Worm (Caenorhabditis elegans) whole organism, L2 larva: ENCODE data around the gene T21C9.6.

Source experiments
- C34F6.9 ChIP-seq: fragments of 150-350 bp; optimal IDR thresholded peaks from 2 replicates; lab custom pipeline; 2014; ENCODE audit warnings: missing biosample characterization, missing genetic modification characterization
- F13H6.1 ChIP-seq: sonication (generic microtip); optimal IDR thresholded peaks from 2 replicates; lab custom pipeline; 2016; ENCODE audit warnings: missing genetic modification characterization, missing compliant biosample characterization
- R02D3.7 ChIP-seq: fragments of 150-350 bp; optimal IDR thresholded peaks from 2 replicates; lab custom pipeline; 2014; ENCODE audit warnings: missing biosample characterization, missing genetic modification characterization
- Y55F3AM.14 ChIP-seq: fragments of 200-800 bp; sonication (Bioruptor generic); optimal IDR thresholded peaks from 2 replicates; lab custom pipeline; 2018; ENCODE audit warnings: mild to moderate bottlenecking, missing genetic modification characterization, missing compliant biosample characterization
- ZK546.5 ChIP-seq: sonication (generic microtip); optimal IDR thresholded peaks from 2 replicates; lab custom pipeline; 2017; ENCODE audit warnings: missing biosample characterization, missing genetic modification characterization
- alr-1 ChIP-seq: fragments of 150-350 bp; optimal IDR thresholded peaks from 2 replicates; lab custom pipeline; 2014; ENCODE audit warnings: missing biosample characterization, missing genetic modification characterization
- aly-2 ChIP-seq: fragments of 150-350 bp; optimal IDR thresholded peaks from 2 replicates; lab custom pipeline; 2014; ENCODE audit warnings: missing biosample characterization, missing genetic modification characterization
- ama-1 ChIP-seq: fragments of 150-350 bp; optimal IDR thresholded peaks from 2 replicates; lab custom pipeline; 2018; ENCODE audit warnings: inconsistent platforms
- blmp-1 ChIP-seq: sonication (generic microtip); optimal IDR thresholded peaks from 2 replicates; lab custom pipeline; 2017; ENCODE audit warnings: missing genetic modification characterization, mild to moderate bottlenecking, missing compliant biosample characterization, antibody characterized with exemption, moderate library complexity; ENCODE audit not compliant: insufficient read depth
- ceh-16 ChIP-seq: fragments of 150-350 bp; optimal IDR thresholded peaks from 2 replicates; lab custom pipeline; 2014; ENCODE audit warnings: missing biosample characterization, missing genetic modification characterization
- crh-2 ChIP-seq: sonication (generic microtip); optimal IDR thresholded peaks from 2 replicates; lab custom pipeline; 2017; ENCODE audit warnings: missing biosample characterization, missing genetic modification characterization
- dmd-4 ChIP-seq: sonication (generic microtip); optimal IDR thresholded peaks from 2 replicates; lab custom pipeline; 2017; ENCODE audit warnings: missing biosample characterization, missing genetic modification characterization
- egl-27 ChIP-seq: sonication (generic microtip); optimal IDR thresholded peaks from 3 replicates; lab custom pipeline; 2017; ENCODE audit warnings: missing biosample characterization, missing genetic modification reagents, missing genetic modification characterization
- elt-1 ChIP-seq: fragments of 150-350 bp; optimal IDR thresholded peaks from 2 replicates; lab custom pipeline; 2014; ENCODE audit warnings: missing biosample characterization, missing genetic modification characterization
- elt-3 ChIP-seq: sonication (generic microtip); optimal IDR thresholded peaks from 2 replicates; lab custom pipeline; 2017; ENCODE audit warnings: missing biosample characterization, missing genetic modification characterization
- fos-1 ChIP-seq: fragments of 150-350 bp; optimal IDR thresholded peaks from 2 replicates; lab custom pipeline; 2014; ENCODE audit warnings: missing biosample characterization, missing genetic modification characterization
- gmeb-1 ChIP-seq: fragments of 150-350 bp; optimal IDR thresholded peaks from 2 replicates; lab custom pipeline; 2014; ENCODE audit warnings: missing biosample characterization, missing genetic modification characterization
- lin-11 ChIP-seq: fragments of 150-350 bp; sonication (generic microtip); optimal IDR thresholded peaks from 2 replicates; lab custom pipeline; 2014; ENCODE audit warnings: missing biosample characterization, missing genetic modification characterization, inconsistent platforms, mixed read lengths
- lin-13 ChIP-seq: fragments of 150-350 bp; optimal IDR thresholded peaks from 2 replicates; lab custom pipeline; 2014; ENCODE audit warnings: missing biosample characterization, missing genetic modification reagents, missing genetic modification characterization
- lin-39 ChIP-seq: fragments of 150-350 bp; optimal IDR thresholded peaks from 2 replicates; lab custom pipeline; 2014; ENCODE audit warnings: missing biosample characterization, missing genetic modification reagents, missing genetic modification characterization
- lsy-2 ChIP-seq, 2 experiments: fragments of 150-350 bp in 1 of 2; sonication (generic microtip) in 1 of 2; optimal IDR thresholded peaks; 2 replicates each; lab custom pipeline; 2014 to 2017; ENCODE audit warnings: missing biosample characterization in 2 of 2, missing genetic modification characterization in 2 of 2
- mab-5 ChIP-seq: fragments of 150-350 bp; optimal IDR thresholded peaks from 2 replicates; lab custom pipeline; 2014; ENCODE audit warnings: missing biosample characterization, missing genetic modification characterization
- mbf-1 ChIP-seq: sonication (generic microtip); optimal IDR thresholded peaks from 2 replicates; lab custom pipeline; 2017; ENCODE audit warnings: missing biosample characterization, missing genetic modification characterization
- mdl-1 ChIP-seq, 2 experiments: fragments of 150-350 bp in 1 of 2; sonication (generic microtip) in 1 of 2; optimal IDR thresholded peaks; 2 replicates each; lab custom pipeline; 2017; ENCODE audit warnings: missing biosample characterization in 2 of 2, missing genetic modification characterization in 2 of 2
- nhr-12 ChIP-seq: fragments of 150-350 bp; optimal IDR thresholded peaks from 2 replicates; lab custom pipeline; 2014; ENCODE audit warnings: missing biosample characterization, missing genetic modification characterization
- nhr-129 ChIP-seq: fragments of 150-350 bp; optimal IDR thresholded peaks from 2 replicates; lab custom pipeline; 2014; ENCODE audit warnings: missing biosample characterization, missing genetic modification characterization
- nhr-21 ChIP-seq: fragments of 150-350 bp; optimal IDR thresholded peaks from 2 replicates; lab custom pipeline; 2014; ENCODE audit warnings: missing biosample characterization, missing genetic modification characterization
- nhr-23 ChIP-seq: fragments of 150-350 bp; optimal IDR thresholded peaks from 2 replicates; lab custom pipeline; 2014; ENCODE audit warnings: missing biosample characterization, missing genetic modification reagents, missing genetic modification characterization
- nhr-237 ChIP-seq: fragments of 150-350 bp; optimal IDR thresholded peaks from 2 replicates; lab custom pipeline; 2014; ENCODE audit warnings: missing biosample characterization, missing genetic modification characterization
- nhr-25 ChIP-seq: fragments of 150-350 bp; sonication (generic microtip); optimal IDR thresholded peaks from 3 replicates; lab custom pipeline; 2014; ENCODE audit warnings: missing biosample characterization, missing genetic modification characterization
- nhr-77 ChIP-seq: fragments of 150-350 bp; optimal IDR thresholded peaks from 2 replicates; lab custom pipeline; 2014; ENCODE audit warnings: missing biosample characterization, missing genetic modification characterization
- peb-1 ChIP-seq: fragments of 150-350 bp; optimal IDR thresholded peaks from 2 replicates; lab custom pipeline; 2014; ENCODE audit warnings: missing biosample characterization, missing genetic modification characterization
- sem-4 ChIP-seq: fragments of 150-350 bp; optimal IDR thresholded peaks from 2 replicates; lab custom pipeline; 2014; ENCODE audit warnings: missing biosample characterization, missing genetic modification reagents, missing genetic modification characterization
- skn-1 ChIP-seq: sonication (generic microtip); optimal IDR thresholded peaks from 2 replicates; lab custom pipeline; 2017; ENCODE audit warnings: missing biosample characterization, missing genetic modification characterization
- sma-3 ChIP-seq: sonication (generic microtip); optimal IDR thresholded peaks from 2 replicates; lab custom pipeline; 2016; ENCODE audit warnings: missing genetic modification reagents, missing genetic modification characterization, missing compliant biosample characterization
- sma-9 ChIP-seq, 2 experiments: fragments of 150-350 bp in 1 of 2; sonication (generic microtip) in 1 of 2; optimal IDR thresholded peaks; 2 replicates each; lab custom pipeline; 2014 to 2016; ENCODE audit warnings: missing genetic modification characterization in 2 of 2, mild to moderate bottlenecking in 1 of 2, missing biosample characterization in 1 of 2, missing compliant biosample characterization in 1 of 2, missing genetic modification reagents in 1 of 2, moderate library complexity in 1 of 2
- snpc-4 ChIP-seq: fragments of 150-350 bp; optimal IDR thresholded peaks from 2 replicates; lab custom pipeline; 2014; ENCODE audit warnings: missing biosample characterization, missing genetic modification characterization
- unc-39 ChIP-seq: fragments of 150-350 bp; optimal IDR thresholded peaks from 2 replicates; lab custom pipeline; 2014; ENCODE audit warnings: missing biosample characterization, missing genetic modification characterization
- unc-55 ChIP-seq: fragments of 150-350 bp; sonication (generic microtip); optimal IDR thresholded peaks from 3 replicates; lab custom pipeline; 2014; ENCODE audit warnings: missing biosample characterization, missing genetic modification reagents, missing genetic modification characterization
- zag-1 ChIP-seq: fragments of 150-350 bp; optimal IDR thresholded peaks from 2 replicates; lab custom pipeline; 2014; ENCODE audit warnings: missing biosample characterization, missing genetic modification characterization
- ztf-1 ChIP-seq: fragments of 200-800 bp; sonication (Bioruptor generic); conservative IDR thresholded peaks from 2 replicates; pipeline ENCODE4 v1.3.6; 2022; ENCODE audit warnings: missing genetic modification characterization, missing compliant biosample characterization
- ztf-11 ChIP-seq: sonication (generic microtip); optimal IDR thresholded peaks from 2 replicates; lab custom pipeline; 2017; ENCODE audit warnings: missing biosample characterization, missing genetic modification characterization
- ztf-4 ChIP-seq: fragments of 150-350 bp; optimal IDR thresholded peaks from 2 replicates; lab custom pipeline; 2014; ENCODE audit warnings: missing biosample characterization, missing genetic modification characterization

The T21C9.6 gene

DNA sequence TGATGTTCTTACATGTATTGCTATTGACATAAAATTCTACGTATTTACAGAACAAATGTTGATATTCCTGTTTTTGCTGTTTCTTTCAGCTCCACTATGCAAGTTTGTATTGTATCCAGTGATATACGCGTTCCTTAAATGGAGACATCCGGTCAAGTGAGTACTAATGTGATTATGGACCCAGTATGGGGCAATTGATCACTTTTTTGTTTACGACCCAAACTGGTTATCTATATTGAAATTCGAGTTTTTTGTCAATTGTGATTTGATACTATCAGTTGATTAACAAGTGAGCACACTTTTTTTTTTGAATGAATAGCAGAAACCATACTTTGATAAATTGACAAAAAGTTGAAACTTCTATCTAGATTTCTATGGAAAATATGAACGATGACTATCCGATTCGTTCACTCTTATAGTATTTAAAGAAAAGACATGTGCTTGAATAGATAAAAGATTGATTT, at the start of gene T21C9.6:
Gene T21C9.6, plus strand, starts transcription at position 51 of the 464 bp plus-strand sequence.
- peak; percentile 30 for TF ChIP-seq fos-1
- no peak for TF ChIP-seq mdl-1 (tag; optimal IDR thresholded peaks at IDR 0.05; lab: Kevin White, UChicago)
- no peak for TF ChIP-seq snpc-4 (tag; lab: Kevin White, UChicago)
- no peak for TF ChIP-seq ZK546.5
- no peak for TF ChIP-seq mab-5 (tag; lab: Kevin White, UChicago)
- no peak for TF ChIP-seq nhr-129
- TF ChIP-seq, all 48 proteins: peak for 1

DNA sequence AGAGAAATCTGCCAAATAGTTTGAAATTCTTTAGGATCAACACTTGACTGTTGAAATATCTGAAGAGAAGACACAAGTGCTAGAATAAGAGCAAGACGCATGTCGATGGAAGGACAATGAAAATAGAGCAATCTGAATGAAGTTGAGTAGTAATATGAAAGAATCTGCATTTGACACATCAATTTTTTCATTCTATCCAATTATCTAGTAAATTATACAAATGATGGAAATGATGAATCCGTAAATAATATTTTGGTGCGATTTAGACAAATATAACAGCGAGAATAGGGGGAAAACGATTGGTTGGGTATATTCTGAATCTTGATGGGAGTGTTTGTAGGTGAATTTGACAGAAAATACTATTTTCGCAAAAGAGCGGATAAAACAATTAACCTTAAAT, 49.0 kb upstream of the T21C9.6 start, which contains the start of gene txt-10:
Gene txt-10, minus strand, starts transcription at position 101 of the 400 bp plus-strand sequence.
- TF ChIP-seq nhr-129 = no peak
- no peak for TF ChIP-seq ama-1 (lab: Kevin White, UChicago)
- no peak for TF ChIP-seq zag-1
- no peak for TF ChIP-seq alr-1 (tag; lab: Kevin White, UChicago)
- no peak for TF ChIP-seq fos-1
- TF ChIP-seq lin-13 = no peak
- TF ChIP-seq sma-3 (GFP tag; lab: Kevin White, UChicago) = no peak
- TF ChIP-seq mbf-1 (tag; lab: Kevin White, UChicago) = no peak
- TF ChIP-seq aly-2 (tag; lab: Kevin White, UChicago) = no peak
- no peak for TF ChIP-seq nhr-237
- TF ChIP-seq egl-27 (tag; lab: Kevin White, UChicago) = no peak
- TF ChIP-seq R02D3.7 (tag; lab: Kevin White, UChicago) = no peak
- no peak for TF ChIP-seq lin-11 (tag; lab: Kevin White, UChicago)
- TF ChIP-seq, all 48 proteins: peak for 0

DNA sequence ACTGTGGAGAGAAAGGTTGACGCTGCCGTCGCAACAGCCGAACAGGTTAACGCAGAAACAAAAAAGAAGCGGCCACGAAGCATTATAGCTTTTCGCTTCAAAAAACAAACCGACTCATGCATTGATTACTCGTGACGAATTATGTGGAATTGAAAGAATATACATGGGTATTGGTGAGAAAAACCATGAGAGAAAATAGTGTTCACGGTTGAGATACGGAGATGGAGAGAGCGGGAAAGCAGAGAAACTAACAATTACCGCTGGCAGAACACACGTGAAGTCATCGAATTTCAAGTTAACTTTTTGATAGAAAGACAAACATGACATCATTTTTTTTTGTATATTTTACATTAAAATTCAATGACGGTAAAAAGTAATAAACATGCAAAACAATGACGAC, 46.4 kb upstream of the T21C9.6 start:
- TF ChIP-seq elt-1 (tag; lab: Kevin White, UChicago) (no peak), ztf-4 (peak; percentile 30), fos-1 (peak; percentile 53), nhr-129 (peak; percentile 41), skn-1 (tag; lab: Kevin White, UChicago) (peak; percentile 27), gmeb-1 (tag; lab: Kevin White, UChicago) (no peak), F13H6.1 (tag; lab: Kevin White, UChicago) (peak; percentile 28), C34F6.9 (tag; lab: Kevin White, UChicago) (peak; percentile 41), mdl-1 (tag; optimal IDR thresholded peaks at IDR 0.05; lab: Kevin White, UChicago) (peak in 1 of 2 experiments; percentile 12), unc-55 (peak; percentile 6), lin-13 (peak; percentile 28), nhr-25 (tag; lab: Kevin White, UChicago) (peak; percentile 6), ama-1 (lab: Kevin White, UChicago) (peak; percentile 62), nhr-12 (tag; lab: Kevin White, UChicago) (no peak), crh-2 (tag; lab: Kevin White, UChicago) (peak; percentile 33), egl-27 (tag; lab: Kevin White, UChicago) (no peak), lsy-2 (tag; optimal IDR thresholded peaks at IDR 0.05; lab: Kevin White, UChicago) (peak in 1 of 2 experiments; percentile 10), peb-1 (tag; lab: Kevin White, UChicago) (no peak)

DNA sequence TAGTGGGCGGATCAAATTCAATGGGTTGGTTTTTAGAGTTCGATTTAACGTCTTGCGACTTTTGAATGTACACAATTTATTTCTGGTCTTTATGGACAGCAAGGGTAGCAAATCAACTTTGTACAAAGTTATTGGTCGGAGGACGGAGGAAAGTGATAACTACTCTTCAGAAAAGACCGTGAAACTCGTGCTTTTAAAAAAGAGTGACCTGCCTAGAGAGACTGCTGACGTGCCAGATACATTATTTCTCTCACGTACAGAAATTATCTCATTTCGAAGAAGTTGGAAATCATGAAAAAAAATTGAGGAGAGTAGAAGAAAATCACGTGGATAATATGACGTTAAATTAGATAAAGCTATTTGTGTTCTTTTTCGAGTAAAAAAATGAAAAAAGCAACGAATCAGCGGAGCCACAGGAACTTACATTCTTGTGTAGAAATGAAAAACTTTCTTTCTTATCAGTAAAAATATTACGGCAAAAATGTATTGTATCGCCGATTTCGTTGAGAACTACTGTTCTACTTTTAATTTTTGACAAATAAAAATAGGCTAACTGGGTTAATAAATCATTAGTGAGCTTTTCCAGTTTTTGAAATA, 45.5 kb upstream of the T21C9.6 start, which contains the start of gene ppm-1.A:
Gene ppm-1.A, minus strand, starts transcription at position 294 of the 597 bp plus-strand sequence.
- TF ChIP-seq ZK546.5 (no peak), unc-39 (no peak), sem-4 (tag; lab: Kevin White, UChicago) (no peak), mdl-1 (tag; optimal IDR thresholded peaks at IDR 0.05; lab: Kevin White, UChicago) (no peak), C34F6.9 (tag; lab: Kevin White, UChicago) (no peak), elt-1 (tag; lab: Kevin White, UChicago) (no peak), nhr-23 (tag; lab: Kevin White, UChicago) (no peak), ztf-11 (tag; lab: Kevin White, UChicago) (no peak), ztf-4 (no peak), sma-3 (GFP tag; lab: Kevin White, UChicago) (peak; percentile 1), dmd-4 (tag; lab: Kevin White, UChicago) (no peak), F13H6.1 (tag; lab: Kevin White, UChicago) (no peak), aly-2 (tag; lab: Kevin White, UChicago) (no peak), nhr-77 (tag; lab: Kevin White, UChicago) (no peak), R02D3.7 (tag; lab: Kevin White, UChicago) (no peak), elt-3 (no peak), mbf-1 (tag; lab: Kevin White, UChicago) (no peak), Y55F3AM.14 (no peak), lin-39 (tag; lab: Kevin White, UChicago) (no peak), ztf-1 (GFP tag; lab: Robert Waterston, UW) (no peak), nhr-129 (peak; percentile 46), nhr-21 (no peak), unc-55 (no peak), skn-1 (tag; lab: Kevin White, UChicago) (no peak), lin-13 (no peak), gmeb-1 (tag; lab: Kevin White, UChicago) (peak; percentile 52), sma-9 (GFP tag; optimal IDR thresholded peaks at IDR 0.05; lab: Kevin White, UChicago) (peak; percentile 1), sma-9 (tag; optimal IDR thresholded peaks at IDR 0.05; lab: Kevin White, UChicago) (no peak), ceh-16 (tag; lab: Kevin White, UChicago) (no peak), ama-1 (lab: Kevin White, UChicago) (peak; percentile 14), alr-1 (tag; lab: Kevin White, UChicago) (no peak), egl-27 (tag; lab: Kevin White, UChicago) (no peak), lsy-2 (tag; optimal IDR thresholded peaks at IDR 0.05; lab: Kevin White, UChicago) (peak in 1 of 2 experiments; percentile 1), blmp-1 (peak; percentile 33), mab-5 (tag; lab: Kevin White, UChicago) (no peak)
